Worm (Caenorhabditis elegans): ENCODE results near the gene F26G1.15.

F26G1.15 gene

DNA sequence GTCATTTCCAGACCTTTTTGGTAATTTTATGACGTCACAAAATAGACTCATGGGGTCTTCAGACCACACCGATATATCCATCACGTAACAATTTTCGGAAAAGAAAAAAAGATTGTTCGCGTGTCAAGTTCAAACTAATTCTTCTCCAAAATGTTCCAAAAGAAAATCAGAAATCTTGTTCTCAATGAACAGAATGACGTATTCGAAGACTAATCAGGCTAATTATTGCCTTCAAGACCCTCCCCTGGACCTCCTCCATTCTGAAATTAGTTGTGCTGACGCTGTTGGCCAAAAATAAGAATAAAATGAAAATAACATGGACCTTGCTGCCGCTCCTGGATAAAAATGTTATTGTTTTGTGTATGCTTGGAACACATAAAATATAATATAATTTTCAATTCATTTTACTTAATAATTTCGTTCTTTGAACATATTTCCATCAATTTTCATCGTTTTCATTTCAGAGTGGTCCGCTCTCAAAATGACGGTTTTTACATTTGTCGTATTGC lies at the start of gene F26G1.15:
Gene F26G1.15 (plus strand): TSS at position 459 of the 509 bp plus-strand sequence.
- TF ChIP-seq nhr-77 (tag; optimal IDR thresholded peaks at IDR 0.05) (no peak), nhr-28 (tag; optimal IDR thresholded peaks at IDR 0.05) (no peak), dmd-6 (GFP tag; IDR thresholded peaks at IDR 0.05) (no peak), aha-1 (tag) (peak; percentile 35), ceh-20 (GFP tag; IDR thresholded peaks at IDR 0.05) (no peak), ztf-7 (tag; optimal IDR thresholded peaks at IDR 0.05) (no peak), daf-8 (GFP tag; IDR thresholded peaks at IDR 0.05) (no peak), unc-62 (GFP tag; optimal IDR thresholded peaks at IDR 0.05 in 1 of 2) (peak in 1 of 2 experiments; percentile 94), unc-62 (tag; optimal IDR thresholded peaks at IDR 0.05) (no peak), F10B5.3 (tag; optimal IDR thresholded peaks at IDR 0.05) (no peak)

DNA sequence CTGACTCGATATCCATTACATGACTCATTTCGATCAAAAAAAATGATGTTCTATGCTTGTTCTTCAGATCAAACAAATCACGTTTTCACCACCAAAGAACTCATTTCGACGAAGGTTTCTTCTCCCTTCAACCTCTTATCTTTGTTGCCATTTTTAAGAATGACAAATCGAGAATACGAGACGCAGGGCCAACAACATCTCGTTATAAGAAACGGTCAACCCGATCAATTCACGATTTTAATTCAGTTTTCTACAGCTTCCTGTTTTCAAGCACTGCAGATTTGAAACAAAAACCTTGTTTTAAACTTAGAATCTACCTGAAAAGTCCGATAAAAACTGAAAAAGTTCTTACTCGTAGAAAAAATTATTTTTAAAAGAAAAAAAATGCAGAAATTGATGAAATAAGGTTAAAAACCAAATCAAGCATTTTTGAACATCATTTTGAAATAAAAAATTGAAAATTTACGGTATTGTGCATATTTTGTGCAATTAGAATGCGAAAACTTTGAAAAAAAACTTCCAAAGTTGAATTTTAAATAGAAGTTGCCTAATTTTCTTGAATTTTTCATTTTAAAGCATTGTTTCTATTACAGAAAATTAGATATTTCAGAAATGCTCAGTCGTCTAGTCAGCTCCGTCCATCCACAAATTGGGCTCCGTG lies 48.4 kb upstream of the F26G1.15 start, which contains the start of gene acs-11:
Gene acs-11 (plus strand): TSS at position 611 of the 661 bp plus-strand sequence.
- TF ChIP-seq ama-1 (optimal IDR thresholded peaks at IDR 0.05), result peak; percentile 57
- no peak for TF ChIP-seq spr-3 (GFP tag; optimal IDR thresholded peaks at IDR 0.05)
- no peak for TF ChIP-seq attf-4 (tag; optimal IDR thresholded peaks at IDR 0.05)
- no peak for TF ChIP-seq nhr-25 (tag; optimal IDR thresholded peaks at IDR 0.05; ENCODE audit: borderline replicate concordance, insufficient read depth)
- TF ChIP-seq dmd-6 (GFP tag; IDR thresholded peaks at IDR 0.05), result peak; percentile 31; the same call in 1 of the 2 replicates
- no peak for TF ChIP-seq F37D6.2 (tag; optimal IDR thresholded peaks at IDR 0.05)
- peak; percentile 18 for TF ChIP-seq pqm-1 (tag; optimal IDR thresholded peaks at IDR 0.05)
- TF ChIP-seq Y105C5A.15 (GFP tag; IDR thresholded peaks at IDR 0.05), result no peak
- TF ChIP-seq nhr-28 (tag; optimal IDR thresholded peaks at IDR 0.05), result peak; percentile 64
- TF ChIP-seq dpl-1 (GFP tag; optimal IDR thresholded peaks at IDR 0.05), result no peak
- no peak for TF ChIP-seq skn-1 (tag; optimal IDR thresholded peaks at IDR 0.05)
- TF ChIP-seq zip-2 (tag; optimal IDR thresholded peaks at IDR 0.05), result no peak
- TF ChIP-seq fos-1 (tag; optimal IDR thresholded peaks at IDR 0.05), result no peak
- no peak for TF ChIP-seq zag-1 (tag; optimal IDR thresholded peaks at IDR 0.05)
- no peak for TF ChIP-seq unc-62 (GFP tag; optimal IDR thresholded peaks at IDR 0.05 in 1 of 2)
- no peak for TF ChIP-seq unc-62 (tag; optimal IDR thresholded peaks at IDR 0.05)
- TF ChIP-seq mes-2 (tag; optimal IDR thresholded peaks at IDR 0.05; ENCODE audit: poor library complexity, severe bottlenecking), result peak; percentile 21
- peak; percentile 61 for TF ChIP-seq hlh-30 (tag; optimal IDR thresholded peaks at IDR 0.05; ENCODE audit: insufficient read depth)
- no peak for TF ChIP-seq lin-39 (tag; optimal IDR thresholded peaks at IDR 0.05)
- TF ChIP-seq aha-1 (tag), result peak; percentile 49
- no peak for TF ChIP-seq daf-19 (GFP tag; conservative IDR thresholded peaks at IDR 0.05)
- no peak for TF ChIP-seq lim-7 (GFP tag; IDR thresholded peaks at IDR 0.05)
- peak; percentile 12 for TF ChIP-seq duxl-1 (tag; optimal IDR thresholded peaks at IDR 0.05; ENCODE audit: poor library complexity)
- no peak for TF ChIP-seq spr-1 (tag; optimal IDR thresholded peaks at IDR 0.05)
- no peak for TF ChIP-seq nhr-41 (GFP tag; IDR thresholded peaks at IDR 0.05)
- no peak for TF ChIP-seq madf-9 (GFP tag; conservative IDR thresholded peaks at IDR 0.05)
- no peak for TF ChIP-seq nhr-111 (GFP tag; optimal IDR thresholded peaks at IDR 0.05)
- no peak for TF ChIP-seq F10B5.3 (tag; optimal IDR thresholded peaks at IDR 0.05)
- TF ChIP-seq lsy-2 (tag; optimal IDR thresholded peaks at IDR 0.05), result no peak
- no peak for TF ChIP-seq ctbp-1 (GFP tag; IDR thresholded peaks at IDR 0.05)
- TF ChIP-seq lin-13 (GFP tag; optimal IDR thresholded peaks at IDR 0.05), result no peak
- TF ChIP-seq nhr-10 (tag; optimal IDR thresholded peaks at IDR 0.05), result no peak
- TF ChIP-seq tag-97 (GFP tag; IDR thresholded peaks at IDR 0.05), result no peak
- TF ChIP-seq daf-16 (GFP tag; optimal IDR thresholded peaks at IDR 0.05), result no peak
- TF ChIP-seq daf-16 (tag; optimal IDR thresholded peaks at IDR 0.05), result peak; percentile 60
- no peak for TF ChIP-seq aly-2 (tag; optimal IDR thresholded peaks at IDR 0.05)
- no peak for TF ChIP-seq lin-29 (GFP tag; IDR thresholded peaks at IDR 0.05)
- no peak for TF ChIP-seq lin-38 (GFP tag; IDR thresholded peaks at IDR 0.05)
- TF ChIP-seq egl-43 (GFP tag; IDR thresholded peaks at IDR 0.05), result no peak
- TF ChIP-seq ceh-62 (tag; optimal IDR thresholded peaks at IDR 0.05), result no peak
- TF ChIP-seq nhr-6 (tag; optimal IDR thresholded peaks at IDR 0.05), result no peak
- TF ChIP-seq hlh-11 (tag; optimal IDR thresholded peaks at IDR 0.05), result peak; percentile 5
- TF ChIP-seq ztf-7 (tag; optimal IDR thresholded peaks at IDR 0.05), result no peak
- TF ChIP-seq dve-1 (tag; optimal IDR thresholded peaks at IDR 0.05; ENCODE audit: insufficient read depth), result peak; percentile 48
- TF ChIP-seq mdl-1 (tag; optimal IDR thresholded peaks at IDR 0.05), result peak in 1 of 2 experiments; percentile 42
- no peak for TF ChIP-seq jun-1 (tag; optimal IDR thresholded peaks at IDR 0.05)
